Fruit fly (Drosophila melanogaster) whole organism, embryonic: ENCODE results near the gene CG3626.

ENCODE experiments used
- Asciz ChIP-seq: fragments of 200-800 bp; sonication (Bioruptor generic); optimal IDR thresholded peaks from 2 replicates; lab custom pipeline; 2017; ENCODE audit warnings: missing biosample characterization, mild to moderate bottlenecking, missing genetic modification characterization, missing genetic modification reagents
- Bgb ChIP-seq: fragments of 200-800 bp; sonication (Bioruptor generic); IDR thresholded peaks from 2 replicates; pipeline ENCODE4 v1.3.6; 2022; ENCODE audit warnings: missing biosample characterization, missing genetic modification characterization; ENCODE audit not compliant: partially characterized antibody
- CG14710 ChIP-seq: fragments of 200-800 bp; sonication (Bioruptor generic); optimal IDR thresholded peaks from 3 replicates; lab custom pipeline; 2019; ENCODE audit warnings: missing biosample characterization, mild to moderate bottlenecking, missing genetic modification characterization, moderate library complexity
- CG14860 ChIP-seq: fragments of 200-800 bp; sonication (Bioruptor generic); IDR thresholded peaks from 3 replicates; pipeline ENCODE4 v1.3.6; 2022; ENCODE audit warnings: missing biosample characterization, missing genetic modification characterization; ENCODE audit not compliant: partially characterized antibody
- CG15011 ChIP-seq: fragments of 200-800 bp; sonication (Bioruptor generic); optimal IDR thresholded peaks from 3 replicates; lab custom pipeline; 2018; ENCODE audit warnings: missing biosample characterization, mild to moderate bottlenecking, missing genetic modification characterization
- CG15514 ChIP-seq: fragments of 200-800 bp; sonication (Bioruptor generic); optimal IDR thresholded peaks from 3 replicates; lab custom pipeline; 2017; ENCODE audit warnings: missing biosample characterization, missing genetic modification characterization, mild to moderate bottlenecking, moderate library complexity, missing genetic modification reagents
- CG17186 ChIP-seq: fragments of 200-800 bp; sonication (Bioruptor generic); optimal IDR thresholded peaks from 3 replicates; lab custom pipeline; 2017; ENCODE audit warnings: missing biosample characterization, missing genetic modification reagents, missing genetic modification characterization
- CG2678 ChIP-seq: fragments of 200-800 bp; sonication (Bioruptor generic); optimal IDR thresholded peaks from 3 replicates; lab custom pipeline; 2019; ENCODE audit warnings: missing biosample characterization, mild to moderate bottlenecking, missing genetic modification characterization, moderate library complexity
- CG34422 ChIP-seq: fragments of 200-800 bp; sonication (Bioruptor generic); IDR thresholded peaks from 3 replicates; pipeline ENCODE4 v1.3.6; 2022; ENCODE audit warnings: missing biosample characterization, missing genetic modification characterization
- CG7839 ChIP-seq: fragments of 200-800 bp; sonication (Bioruptor generic); optimal IDR thresholded peaks from 3 replicates; lab custom pipeline; 2018; ENCODE audit warnings: missing biosample characterization, mild to moderate bottlenecking, missing genetic modification characterization, moderate library complexity
- CG7963 ChIP-seq: fragments of 200-800 bp; sonication (Bioruptor generic); IDR thresholded peaks from 3 replicates; pipeline ENCODE4 v1.3.6; 2022; ENCODE audit warnings: missing biosample characterization, missing genetic modification characterization; ENCODE audit not compliant: partially characterized antibody
- CG9609 ChIP-seq: fragments of 200-800 bp; sonication (Bioruptor generic); optimal IDR thresholded peaks from 3 replicates; lab custom pipeline; 2016; ENCODE audit warnings: missing biosample characterization, missing genetic modification characterization
- D ChIP-seq, 2 experiments: fragments of 200-800 bp in 1 of 2; fragments of >200 bp in 1 of 2; sonication (Bioruptor generic) in 1 of 2; optimal IDR thresholded peaks; 2 replicates in 1 of 2; 3 replicates in 1 of 2; lab custom pipeline; 2017; ENCODE audit warnings: mild to moderate bottlenecking in 1 of 2, missing biosample characterization in 1 of 2, missing genetic modification characterization in 1 of 2, missing genetic modification reagents in 1 of 2
- Eip74EF ChIP-seq, 2 experiments: fragments of 200-800 bp in 1 of 2; fragments of >200 bp in 1 of 2; sonication (Bioruptor generic) in 1 of 2; optimal IDR thresholded peaks; 2 replicates each; lab custom pipeline; 2017 to 2019; ENCODE audit warnings: missing biosample characterization in 2 of 2, missing genetic modification characterization in 2 of 2, mild to moderate bottlenecking in 1 of 2, moderate library complexity in 1 of 2
- Fer3 ChIP-seq: fragments of 200-800 bp; sonication (Bioruptor generic); optimal IDR thresholded peaks from 2 replicates; lab custom pipeline; 2018; ENCODE audit warnings: missing biosample characterization, mild to moderate bottlenecking, missing genetic modification characterization, moderate library complexity
- Hmr ChIP-seq: fragments of 200-800 bp; sonication (Bioruptor generic); optimal IDR thresholded peaks from 3 replicates; lab custom pipeline; 2017; ENCODE audit warnings: mild to moderate bottlenecking, missing biosample characterization, missing genetic modification reagents, missing genetic modification characterization
- Hsf ChIP-seq: fragments of 200-800 bp; sonication (Bioruptor generic); optimal IDR thresholded peaks from 3 replicates; lab custom pipeline; 2016; ENCODE audit warnings: missing biosample characterization, missing genetic modification characterization
- PHDP ChIP-seq: fragments of 200-800 bp; sonication (Bioruptor generic); optimal IDR thresholded peaks from 3 replicates; lab custom pipeline; 2018; ENCODE audit warnings: missing biosample characterization, mild to moderate bottlenecking, missing genetic modification characterization, moderate library complexity
- Poxn ChIP-seq: fragments of 200-800 bp; sonication (Bioruptor generic); IDR thresholded peaks from 2 replicates; pipeline ENCODE4 v1.3.6; 2022; ENCODE audit warnings: missing biosample characterization, missing genetic modification characterization
- Rx ChIP-seq: fragments of 200-800 bp; sonication (Bioruptor generic); IDR thresholded peaks from 2 replicates; pipeline ENCODE4 v1.3.6; 2022; ENCODE audit warnings: missing biosample characterization, missing genetic modification characterization
- Scr ChIP-seq: fragments of 200-800 bp; sonication (Bioruptor generic); IDR thresholded peaks from 2 replicates; pipeline ENCODE4 v1.3.6; 2022; ENCODE audit warnings: missing biosample characterization, missing genetic modification characterization; ENCODE audit not compliant: partially characterized antibody
- Side ChIP-seq: fragments of 200-800 bp; sonication (Bioruptor generic); optimal IDR thresholded peaks from 2 replicates; lab custom pipeline; 2016; ENCODE audit warnings: missing biosample characterization, missing genetic modification characterization
- Sox102F ChIP-seq: fragments of 200-800 bp; sonication (Bioruptor generic); optimal IDR thresholded peaks from 2 replicates; lab custom pipeline; 2018; ENCODE audit warnings: missing biosample characterization, mild to moderate bottlenecking, missing genetic modification characterization, moderate library complexity
- Trl ChIP-seq, 3 experiments: fragments of >200 bp in 2 of 3; fragments of 200-800 bp in 1 of 3; sonication (Bioruptor generic) in 1 of 3; optimal IDR thresholded peaks; 2 replicates in 1 of 3; 3 replicates in 2 of 3; lab custom pipeline; 2016 to 2017; ENCODE audit warnings: missing biosample characterization in 1 of 3, missing genetic modification characterization in 1 of 3
- bab2 ChIP-seq: fragments of 200-800 bp; sonication (Bioruptor generic); optimal IDR thresholded peaks from 2 replicates; lab custom pipeline; 2016; ENCODE audit warnings: missing biosample characterization, missing genetic modification characterization
- ci ChIP-seq: fragments of 200-800 bp; sonication (Bioruptor generic); IDR thresholded peaks from 3 replicates; pipeline ENCODE4 v1.3.6; 2022; ENCODE audit warnings: missing biosample characterization, missing genetic modification characterization
- gcm ChIP-seq: fragments of 200-800 bp; sonication (Bioruptor generic); optimal IDR thresholded peaks from 2 replicates; lab custom pipeline; 2019; ENCODE audit warnings: missing biosample characterization, mild to moderate bottlenecking, missing genetic modification characterization, moderate library complexity
- gem ChIP-seq: fragments of 200-800 bp; sonication (Bioruptor generic); optimal IDR thresholded peaks from 2 replicates; lab custom pipeline; 2019; ENCODE audit warnings: missing biosample characterization, mild to moderate bottlenecking, missing genetic modification characterization, moderate library complexity
- gfzf ChIP-seq: fragments of 200-800 bp; sonication (Bioruptor generic); optimal IDR thresholded peaks from 2 replicates; lab custom pipeline; 2016; ENCODE audit warnings: missing biosample characterization, mild to moderate bottlenecking, missing genetic modification characterization, moderate library complexity
- inv ChIP-seq: fragments of 200-800 bp; sonication (Bioruptor generic); IDR thresholded peaks from 2 replicates; pipeline ENCODE4 v1.3.6; 2022; ENCODE audit warnings: missing biosample characterization, missing genetic modification characterization; ENCODE audit not compliant: partially characterized antibody
- jigr1 ChIP-seq: fragments of 200-800 bp; sonication (Bioruptor generic); IDR thresholded peaks from 3 replicates; pipeline ENCODE4 v1.3.6; 2022; ENCODE audit warnings: missing biosample characterization, missing genetic modification characterization
- lab ChIP-seq: fragments of 200-800 bp; sonication (Bioruptor generic); optimal IDR thresholded peaks from 3 replicates; lab custom pipeline; 2017; ENCODE audit warnings: missing biosample characterization, missing genetic modification characterization, mild to moderate bottlenecking, moderate library complexity, missing genetic modification reagents
- mam ChIP-seq: fragments of 200-800 bp; sonication (Bioruptor generic); optimal IDR thresholded peaks from 3 replicates; lab custom pipeline; 2016; ENCODE audit warnings: missing biosample characterization, missing genetic modification characterization
- nerfin-2 ChIP-seq: fragments of 200-800 bp; sonication (Bioruptor generic); IDR thresholded peaks from 2 replicates; pipeline ENCODE4 v1.3.6; 2022; ENCODE audit warnings: missing biosample characterization, missing genetic modification characterization; ENCODE audit not compliant: partially characterized antibody
- prd ChIP-seq, 3 experiments: fragments of >200 bp in 2 of 3; fragments of 200-800 bp in 1 of 3; sonication (Bioruptor generic) in 1 of 3; optimal IDR thresholded peaks in 2 of 3; IDR thresholded peaks in 1 of 3; 2 replicates in 2 of 3; 3 replicates in 1 of 3; pipeline versions ENCODE4 v1.3.6 to Lab custom; 2017 to 2022; ENCODE audit warnings: missing biosample characterization in 1 of 3, missing genetic modification characterization in 1 of 3
- pzg ChIP-seq: fragments of 200-800 bp; sonication (Bioruptor generic); optimal IDR thresholded peaks from 3 replicates; lab custom pipeline; 2018; ENCODE audit warnings: missing biosample characterization, mild to moderate bottlenecking, missing genetic modification characterization, moderate library complexity
- row ChIP-seq: fragments of 200-800 bp; sonication (Bioruptor generic); IDR thresholded peaks from 3 replicates; pipeline ENCODE4 v1.3.6; 2022; ENCODE audit warnings: missing biosample characterization, missing genetic modification characterization
- sd ChIP-seq: fragments of 200-800 bp; sonication (Bioruptor generic); optimal IDR thresholded peaks from 3 replicates; lab custom pipeline; 2018; ENCODE audit warnings: missing biosample characterization, mild to moderate bottlenecking, missing genetic modification characterization, moderate library complexity
- sens ChIP-seq: fragments of 200-800 bp; sonication (Bioruptor generic); peaks from one replicate; lab custom pipeline; 2016; ENCODE audit warnings: missing biosample characterization, missing genetic modification characterization
- shn ChIP-seq: fragments of 200-800 bp; sonication (Bioruptor generic); optimal IDR thresholded peaks from 3 replicates; lab custom pipeline; 2016; ENCODE audit warnings: missing biosample characterization, missing genetic modification characterization
- slou ChIP-seq: fragments of 200-800 bp; sonication (Bioruptor generic); optimal IDR thresholded peaks from 3 replicates; lab custom pipeline; 2016; ENCODE audit warnings: missing biosample characterization, missing genetic modification characterization
- tap ChIP-seq: fragments of 200-800 bp; optimal IDR thresholded peaks from 3 replicates; lab custom pipeline; 2019; ENCODE audit warnings: missing biosample characterization, mild to moderate bottlenecking, missing genetic modification characterization, moderate library complexity
- trem ChIP-seq: fragments of 200-800 bp; optimal IDR thresholded peaks from 3 replicates; lab custom pipeline; 2019; ENCODE audit warnings: missing biosample characterization, mild to moderate bottlenecking, missing genetic modification characterization, moderate library complexity
- unc-4 ChIP-seq: fragments of 200-800 bp; sonication (Bioruptor generic); IDR thresholded peaks from 2 replicates; pipeline ENCODE4 v1.3.6; 2022; ENCODE audit warnings: missing biosample characterization, missing genetic modification characterization; ENCODE audit not compliant: partially characterized antibody

Gene CG3626

dm6 chrX:4322234-4323210, 43.7 kb upstream of the CG3626 start, which contains the start of gene norpA (continued):
- no peak for TF ChIP-seq D (optimal IDR thresholded peaks at IDR 0.05; lab: Kevin White, UChicago)
- TF ChIP-seq D (GFP tag; optimal IDR thresholded peaks at IDR 0.05; lab: Kevin White, UChicago): no peak
- TF ChIP-seq ci: peak; percentile 10; the same call in 1 of the 3 replicates
- peak; percentile 78 for TF ChIP-seq CG17186
- TF ChIP-seq tap: no peak
- TF ChIP-seq CG14710: peak; percentile 45
- peak; percentile 25 for TF ChIP-seq PHDP (tag; lab: Kevin White, UChicago)
- peak; percentile 91 for TF ChIP-seq inv (GFP tag; lab: Robert Waterston, UW)
- TF ChIP-seq Bgb (GFP tag; lab: Robert Waterston, UW): peak; percentile 98
- no peak for TF ChIP-seq Rx
- peak; percentile 81 for TF ChIP-seq nerfin-2 (GFP tag; lab: Robert Waterston, UW)
- peak; percentile 38 for TF ChIP-seq Hsf (GFP tag; lab: Kevin White, UChicago)
- peak; percentile 53 for TF ChIP-seq row (GFP tag; lab: Robert Waterston, UW)
- TF ChIP-seq trem (tag; lab: Kevin White, UChicago): peak; percentile 50
- TF ChIP-seq Side (GFP tag; lab: Kevin White, UChicago): peak; percentile 5
- no peak for TF ChIP-seq Poxn (GFP tag; lab: Robert Waterston, UW)
- TF ChIP-seq prd (optimal IDR thresholded peaks at IDR 0.05; lab: Kevin White, UChicago): no peak
- peak; percentile 22; the same call in 1 of the 3 replicates for TF ChIP-seq prd (GFP tag; IDR thresholded peaks at IDR 0.05; lab: Robert Waterston, UW)
- peak; percentile 18 for TF ChIP-seq gfzf (GFP tag; lab: Kevin White, UChicago)
- TF ChIP-seq CG7839 (tag; lab: Kevin White, UChicago): peak; percentile 1
- no peak for TF ChIP-seq CG15011 (GFP tag; lab: Kevin White, UChicago)
- TF ChIP-seq Trl (optimal IDR thresholded peaks at IDR 0.05; lab: Kevin White, UChicago): no peak
- no peak for TF ChIP-seq Trl (GFP tag; optimal IDR thresholded peaks at IDR 0.05; lab: Kevin White, UChicago)
- peak; percentile 59 for TF ChIP-seq CG2678 (tag; lab: Kevin White, UChicago)
- TF ChIP-seq Sox102F (GFP tag; lab: Kevin White, UChicago): peak; percentile 48
- TF ChIP-seq CG15514 (GFP tag; lab: Kevin White, UChicago): peak; percentile 55
- TF ChIP-seq jigr1 (GFP tag; lab: Robert Waterston, UW): no peak
- TF ChIP-seq sens (GFP tag; lab: Kevin White, UChicago): peak; percentile 91
- TF ChIP-seq pzg (GFP tag; lab: Kevin White, UChicago): peak; percentile 84
- TF ChIP-seq Fer3 (tag; lab: Kevin White, UChicago): peak; percentile 12
- no peak for TF ChIP-seq CG34422 (GFP tag; lab: Robert Waterston, UW)
- peak; percentile 90 for TF ChIP-seq gcm (GFP tag; lab: Kevin White, UChicago)
- peak; percentile 55 for TF ChIP-seq Hmr
- peak; percentile 19 for TF ChIP-seq CG9609 (GFP tag; lab: Kevin White, UChicago)
- peak; percentile 86 for TF ChIP-seq CG14860 (GFP tag; lab: Robert Waterston, UW)
- no peak for TF ChIP-seq Eip74EF (GFP tag; optimal IDR thresholded peaks at IDR 0.05; lab: Kevin White, UChicago)
- peak; percentile 94 for TF ChIP-seq CG7963
- TF ChIP-seq shn: peak; percentile 11
- TF ChIP-seq sd (tag; lab: Kevin White, UChicago): peak; percentile 15
- TF ChIP-seq Asciz (GFP tag; lab: Kevin White, UChicago): no peak
- TF ChIP-seq bab2: peak; percentile 9
- TF ChIP-seq lab (GFP tag; lab: Kevin White, UChicago): peak; percentile 44
- no peak for TF ChIP-seq slou
- peak; percentile 93 for TF ChIP-seq unc-4 (GFP tag; lab: Robert Waterston, UW)
- peak; percentile 49 for TF ChIP-seq gem
- peak; percentile 87 for TF ChIP-seq Scr (GFP tag; lab: Robert Waterston, UW)
- TF ChIP-seq mam (GFP tag; lab: Kevin White, UChicago): peak; percentile 9
